Fruit fly (Drosophila melanogaster): ENCODE data around the gene Vha100-4.
A peak's percentile ranks its signal among the peaks of the same experiment; 100 is the strongest.

Vha100-4 gene

dm6 chr3R:18365978-18366643, 23.5 kb downstream of the Vha100-4 start, which contains the start of the genes WRNexo and Nup43 (continued):
- TF ChIP-seq CG16815 (GFP tag; optimal IDR thresholded peaks at IDR 0.05) (peak; percentile 17), CG8388 (GFP tag; optimal IDR thresholded peaks at IDR 0.05) (no peak), CG10543 (GFP tag; optimal IDR thresholded peaks at IDR 0.05) (no peak), CG9797 (GFP tag; optimal IDR thresholded peaks at IDR 0.05) (peak; percentile 60), ato (GFP tag; IDR thresholded peaks at IDR 0.05; ENCODE audit: partially characterized antibody) (no peak), TFAM (GFP tag; optimal IDR thresholded peaks at IDR 0.05) (no peak), CG15011 (GFP tag; optimal IDR thresholded peaks at IDR 0.05) (no peak), Antp (GFP tag; optimal IDR thresholded peaks at IDR 0.05) (peak; percentile 41), Fer3 (tag; optimal IDR thresholded peaks at IDR 0.05) (no peak), eve (GFP tag; optimal IDR thresholded peaks at IDR 0.05) (no peak), ttk (GFP tag; IDR thresholded peaks at IDR 0.05) (peak; percentile 36; the same call in 1 of the 2 replicates), CG13775 (GFP tag; optimal IDR thresholded peaks at IDR 0.05) (peak; percentile 67), Ssrp (tag; optimal IDR thresholded peaks at IDR 0.05) (no peak), Gug (GFP tag; IDR thresholded peaks at IDR 0.05) (peak; percentile 32; the same call in 2 of the 4 replicates), Rfx (GFP tag; IDR thresholded peaks at IDR 0.05) (peak; percentile 59; the same call in 1 of the 2 replicates), H2.0 (GFP tag; IDR thresholded peaks at IDR 0.05) (peak; percentile 37), CG4820 (GFP tag; optimal IDR thresholded peaks at IDR 0.05) (peak; percentile 9), CG1647 (GFP tag; optimal IDR thresholded peaks at IDR 0.05) (peak; percentile 11), CG1603 (tag; optimal IDR thresholded peaks at IDR 0.05) (no peak), run (tag; optimal IDR thresholded peaks at IDR 0.05) (no peak), CG2202 (tag; optimal IDR thresholded peaks at IDR 0.05) (no peak), ems (GFP tag; optimal IDR thresholded peaks at IDR 0.05) (peak; percentile 14), CG2120 (GFP tag; optimal IDR thresholded peaks at IDR 0.05) (peak; percentile 55), slou (GFP tag; optimal IDR thresholded peaks at IDR 0.05) (no peak), CG14050 (GFP tag; IDR thresholded peaks at IDR 0.05) (no peak), CG7786 (GFP tag; optimal IDR thresholded peaks at IDR 0.05) (no peak), Dfd (GFP tag; optimal IDR thresholded peaks at IDR 0.05) (no peak), CTCF (GFP tag; optimal IDR thresholded peaks at IDR 0.05) (no peak), CG2116 (GFP tag; optimal IDR thresholded peaks at IDR 0.05) (peak; percentile 36), bigmax (GFP tag; optimal IDR thresholded peaks at IDR 0.05) (no peak), CG10959 (GFP tag; IDR thresholded peaks at IDR 0.05) (no peak), fd102C (GFP tag; optimal IDR thresholded peaks at IDR 0.05) (no peak), CG14710 (tag; optimal IDR thresholded peaks at IDR 0.05) (peak; percentile 51), CG17186 (GFP tag; optimal IDR thresholded peaks at IDR 0.05) (no peak), knrl (GFP tag; IDR thresholded peaks at IDR 0.05; ENCODE audit: partially characterized antibody) (no peak), Xbp1 (GFP tag; optimal IDR thresholded peaks at IDR 0.05) (peak; percentile 40), CG1792 (GFP tag; optimal IDR thresholded peaks at IDR 0.05) (peak; percentile 9), CG7372 (GFP tag; IDR thresholded peaks at IDR 0.05) (0 out of 2 replicates have a peak, but pooled peaks have one; percentile 32), CG43689 (GFP tag; IDR thresholded peaks at IDR 0.05) (no peak), nerfin-1 (tag; optimal IDR thresholded peaks at IDR 0.05) (peak; percentile 14), HmgD (GFP tag; optimal IDR thresholded peaks at IDR 0.05) (no peak), CG15269 (tag; optimal IDR thresholded peaks at IDR 0.05) (no peak), CG17359 (tag; optimal IDR thresholded peaks at IDR 0.05) (no peak), CG3281 (GFP tag; optimal IDR thresholded peaks at IDR 0.05) (no peak), CG15514 (GFP tag; optimal IDR thresholded peaks at IDR 0.05) (peak; percentile 18), Sox100B (GFP tag; optimal IDR thresholded peaks at IDR 0.05) (no peak), NC2α (GFP tag; optimal IDR thresholded peaks at IDR 0.05) (peak; percentile 4), croc (GFP tag; conservative IDR thresholded peaks at IDR 0.05) (no peak), Fer1 (GFP tag; optimal IDR thresholded peaks at IDR 0.05) (no peak), tin (GFP tag; optimal IDR thresholded peaks at IDR 0.05) (peak; percentile 42), az2 (GFP tag; optimal IDR thresholded peaks at IDR 0.05) (peak; percentile 36)

Measured in whole organism, embryonic.